Fruit fly (Drosophila melanogaster): ENCODE measurements around the gene Flacc.

Flacc gene

dm6 chrX:18910827-18911226 is 17.4 kb upstream of the Flacc start (continued):
- peak; percentile 56 for TF ChIP-seq gem (tag; optimal IDR thresholded peaks at IDR 0.05)
- peak; percentile 4 for TF ChIP-seq CG13424 (tag; optimal IDR thresholded peaks at IDR 0.05)
- TF ChIP-seq crp (GFP tag; optimal IDR thresholded peaks at IDR 0.05): no peak
- TF ChIP-seq dimm (GFP tag; IDR thresholded peaks at IDR 0.05): no peak
- no peak for TF ChIP-seq CG10274 (GFP tag; optimal IDR thresholded peaks at IDR 0.05)
- TF ChIP-seq chif (GFP tag; optimal IDR thresholded peaks at IDR 0.05): peak in 1 of 2 experiments; percentile 43
- peak; percentile 46; the same call in 1 of the 2 replicates for TF ChIP-seq Xrp1 (GFP tag; IDR thresholded peaks at IDR 0.05)
- no peak for TF ChIP-seq CG12236 (GFP tag; optimal IDR thresholded peaks at IDR 0.05)
- no peak for TF ChIP-seq CG12942 (GFP tag; optimal IDR thresholded peaks at IDR 0.05)
- no peak for TF ChIP-seq mld (GFP tag; IDR thresholded peaks at IDR 0.05; ENCODE audit: partially characterized antibody)
- TF ChIP-seq NC2α (GFP tag; optimal IDR thresholded peaks at IDR 0.05): no peak
- no peak for TF ChIP-seq sob (GFP tag; IDR thresholded peaks at IDR 0.05)
- no peak for TF ChIP-seq nerfin-2 (GFP tag; IDR thresholded peaks at IDR 0.05; ENCODE audit: partially characterized antibody)
- TF ChIP-seq pros (GFP tag; optimal IDR thresholded peaks at IDR 0.05): no peak
- TF ChIP-seq Fer2 (tag; optimal IDR thresholded peaks at IDR 0.05): no peak
- TF ChIP-seq chn (GFP tag; optimal IDR thresholded peaks at IDR 0.05): peak; percentile 37
- TF ChIP-seq CG13775 (GFP tag; optimal IDR thresholded peaks at IDR 0.05): peak; percentile 5
- TF ChIP-seq unpg (GFP tag; optimal IDR thresholded peaks at IDR 0.05): peak; percentile 36
- TF ChIP-seq CG32772 (GFP tag; IDR thresholded peaks at IDR 0.05): no peak
- no peak for TF ChIP-seq D19B (GFP tag; optimal IDR thresholded peaks at IDR 0.05)
- no peak for TF ChIP-seq CG13123 (GFP tag; optimal IDR thresholded peaks at IDR 0.05)
- TF ChIP-seq CG2199 (GFP tag; IDR thresholded peaks at IDR 0.05): no peak
- TF ChIP-seq ci (GFP tag; IDR thresholded peaks at IDR 0.05): no peak
- peak; percentile 29 for TF ChIP-seq grau (tag; optimal IDR thresholded peaks at IDR 0.05)

- TF ChIP-seq zfh1 (GFP tag; IDR thresholded peaks at IDR 0.05): no peak
- TF ChIP-seq ro (GFP tag; IDR thresholded peaks at IDR 0.05): no peak
- TF ChIP-seq unc-4 (GFP tag; IDR thresholded peaks at IDR 0.05; ENCODE audit: partially characterized antibody): no peak
- TF ChIP-seq CG16779 (GFP tag; IDR thresholded peaks at IDR 0.05): no peak
- no peak for TF ChIP-seq slbo (GFP tag; IDR thresholded peaks at IDR 0.05)
- TF ChIP-seq z (GFP tag; IDR thresholded peaks at IDR 0.05): peak; percentile 83
- no peak for TF ChIP-seq CG8388 (GFP tag; optimal IDR thresholded peaks at IDR 0.05)
- TF ChIP-seq sens (GFP tag): no peak
- TF ChIP-seq D19B (GFP tag; optimal IDR thresholded peaks at IDR 0.05): no peak
- no peak for TF ChIP-seq CG33557 (GFP tag; optimal IDR thresholded peaks at IDR 0.05)
- TF ChIP-seq Med (GFP tag): peak; percentile 13
- TF ChIP-seq caup (GFP tag; optimal IDR thresholded peaks at IDR 0.05; ENCODE audit: severe bottlenecking): no peak
- TF ChIP-seq shn (GFP tag; optimal IDR thresholded peaks at IDR 0.05): no peak
- TF ChIP-seq HLH4C (GFP tag; IDR thresholded peaks at IDR 0.05; ENCODE audit: partially characterized antibody): no peak
- TF ChIP-seq crol (GFP tag; IDR thresholded peaks at IDR 0.05): peak; percentile 78
- TF ChIP-seq mirr (GFP tag; optimal IDR thresholded peaks at IDR 0.05): no peak
- peak; percentile 40 for TF ChIP-seq CG10543 (GFP tag; optimal IDR thresholded peaks at IDR 0.05)
- no peak for TF ChIP-seq Kr (GFP tag; optimal IDR thresholded peaks at IDR 0.05)
These were observed 11.7 kb upstream of the Flacc start for dm6 chrX:18905152-18905551.
